Fruit fly (Drosophila melanogaster): ENCODE results near the gene Nubp2.
A peak's percentile ranks its signal among the peaks of the same experiment; 100 is the strongest.

Nubp2 gene

dm6 chr3L:20551862-20552261, 25.5 kb downstream of the Nubp2 start (continued):
- TF ChIP-seq dmrt11E (tag; optimal IDR thresholded peaks at IDR 0.05) (peak; percentile 33), CG17359 (tag; optimal IDR thresholded peaks at IDR 0.05) (peak; percentile 7), row (GFP tag; IDR thresholded peaks at IDR 0.05) (peak; percentile 29; the same call in 1 of the 3 replicates), lola (GFP tag; optimal IDR thresholded peaks at IDR 0.05) (peak in 1 of 3 experiments; percentile 10), CG12391 (tag; optimal IDR thresholded peaks at IDR 0.05) (peak; percentile 2), fd96Cb (tag; optimal IDR thresholded peaks at IDR 0.05) (peak; percentile 25), oc (tag; optimal IDR thresholded peaks at IDR 0.05) (peak; percentile 13), CG6254 (GFP tag; optimal IDR thresholded peaks at IDR 0.05) (peak; percentile 18), Med (GFP tag) (peak; percentile 74), slp2 (GFP tag; optimal IDR thresholded peaks at IDR 0.05) (no peak)

- peak in 1 of 2 experiments; percentile 36 for TF ChIP-seq Hr51 (GFP tag; optimal IDR thresholded peaks at IDR 0.05)
- TF ChIP-seq oc (tag; optimal IDR thresholded peaks at IDR 0.05), result peak; percentile 58
- no peak for TF ChIP-seq p53 (GFP tag; optimal IDR thresholded peaks at IDR 0.05)
- no peak for TF ChIP-seq CG8944 (GFP tag; optimal IDR thresholded peaks at IDR 0.05)
- no peak for TF ChIP-seq Tbp (GFP tag; optimal IDR thresholded peaks at IDR 0.05)
- no peak for TF ChIP-seq pfk (GFP tag; optimal IDR thresholded peaks at IDR 0.05)
- no peak for TF ChIP-seq CG10147 (GFP tag; optimal IDR thresholded peaks at IDR 0.05)
- TF ChIP-seq sens (GFP tag), result peak; percentile 80
- peak; percentile 16 for TF ChIP-seq unpg (GFP tag; optimal IDR thresholded peaks at IDR 0.05)
- peak; percentile 28 for TF ChIP-seq CG7839 (tag; optimal IDR thresholded peaks at IDR 0.05)
- TF ChIP-seq CG31441 (GFP tag; IDR thresholded peaks at IDR 0.05), result 0 out of 2 replicates have a peak, but pooled peaks have one; percentile 15
- TF ChIP-seq chif (GFP tag; optimal IDR thresholded peaks at IDR 0.05), result no peak
- TF ChIP-seq CG10366 (GFP tag; IDR thresholded peaks at IDR 0.05), result peak; percentile 7; the same call in 1 of the 2 replicates
- TF ChIP-seq pan (optimal IDR thresholded peaks at IDR 0.05), result no peak
- peak in 1 of 2 experiments; percentile 8 for TF ChIP-seq pan (GFP tag; optimal IDR thresholded peaks at IDR 0.05 in 1 of 2, IDR thresholded peaks at IDR 0.05 in 1 of 2)
- peak; percentile 17 for TF ChIP-seq fd96Cb (tag; optimal IDR thresholded peaks at IDR 0.05)
- 0 out of 2 replicates have a peak, but pooled peaks have one; percentile 13 for TF ChIP-seq HLH3B (GFP tag; IDR thresholded peaks at IDR 0.05)
- TF ChIP-seq Nf-YA (GFP tag; IDR thresholded peaks at IDR 0.05), result no peak
- TF ChIP-seq CG10979 (tag; optimal IDR thresholded peaks at IDR 0.05), result peak; percentile 4
- peak; percentile 46 for TF ChIP-seq Oli (tag; optimal IDR thresholded peaks at IDR 0.05)
- TF ChIP-seq gfzf (GFP tag; optimal IDR thresholded peaks at IDR 0.05), result no peak
- TF ChIP-seq klu (GFP tag; IDR thresholded peaks at IDR 0.05), result no peak
- no peak for TF ChIP-seq Dbx (GFP tag; IDR thresholded peaks at IDR 0.05)
- TF ChIP-seq gem (tag; optimal IDR thresholded peaks at IDR 0.05), result peak; percentile 44
- TF ChIP-seq Xrp1 (GFP tag; IDR thresholded peaks at IDR 0.05), result peak; percentile 27; the same call in 1 of the 2 replicates
- TF ChIP-seq seq (GFP tag; IDR thresholded peaks at IDR 0.05), result no peak
- peak; percentile 48 for TF ChIP-seq lbe (GFP tag; optimal IDR thresholded peaks at IDR 0.05)
- peak; percentile 32; the same call in 1 of the 3 replicates for TF ChIP-seq row (GFP tag; IDR thresholded peaks at IDR 0.05)
- no peak for TF ChIP-seq E2f2 (GFP tag; IDR thresholded peaks at IDR 0.05)
- no peak for TF ChIP-seq ab (GFP tag; optimal IDR thresholded peaks at IDR 0.05)
- peak; percentile 38; the same call in 1 of the 3 replicates for TF ChIP-seq zfh1 (GFP tag; IDR thresholded peaks at IDR 0.05)
- no peak for TF ChIP-seq CG1602 (GFP tag; optimal IDR thresholded peaks at IDR 0.05)
- peak; percentile 19 for TF ChIP-seq CG13424 (tag; optimal IDR thresholded peaks at IDR 0.05)
- TF ChIP-seq CG17912 (GFP tag; optimal IDR thresholded peaks at IDR 0.05), result no peak
- no peak for TF ChIP-seq CG8290 (GFP tag; optimal IDR thresholded peaks at IDR 0.05)
- no peak for TF ChIP-seq CG8290 (tag; optimal IDR thresholded peaks at IDR 0.05)
- peak; percentile 41 for TF ChIP-seq dmrt99B (tag; optimal IDR thresholded peaks at IDR 0.05)
- TF ChIP-seq CG17359 (tag; optimal IDR thresholded peaks at IDR 0.05), result peak; percentile 36
- TF ChIP-seq D19A (tag; optimal IDR thresholded peaks at IDR 0.05), result peak; percentile 74
- TF ChIP-seq CG6683 (GFP tag; optimal IDR thresholded peaks at IDR 0.05), result no peak
- TF ChIP-seq phol (tag; optimal IDR thresholded peaks at IDR 0.05), result peak; percentile 19
- TF ChIP-seq CG1603 (tag; optimal IDR thresholded peaks at IDR 0.05), result peak; percentile 44
Measured at dm6 chr3L:20556371-20556770, 30.0 kb downstream of the Nubp2 start.

Measured in whole organism, embryonic.